Worm (Caenorhabditis elegans) whole organism, early embryonic: ENCODE measurements around the gene dpy-1.

ENCODE experiments used
- B0310.2 ChIP-seq: sonication (generic microtip); optimal IDR thresholded peaks from 2 replicates; lab custom pipeline; 2016; ENCODE audit warnings: mild to moderate bottlenecking, missing genetic modification characterization, missing compliant biosample characterization
- F13C5.2 ChIP-seq: sonication (generic microtip); optimal IDR thresholded peaks from 2 replicates; lab custom pipeline; 2017; ENCODE audit warnings: mild to moderate bottlenecking, missing genetic modification characterization, inconsistent platforms, missing compliant biosample characterization
- aly-1 ChIP-seq: sonication (generic microtip); optimal IDR thresholded peaks from 2 replicates; lab custom pipeline; 2016; ENCODE audit warnings: missing genetic modification characterization, missing compliant biosample characterization
- ama-1 ChIP-seq: fragments of 150-350 bp; optimal IDR thresholded peaks from 2 replicates; lab custom pipeline; 2014
- ceh-13 ChIP-seq: fragments of 200-800 bp; sonication (Bioruptor generic); optimal IDR thresholded peaks from 2 replicates; lab custom pipeline; 2018; ENCODE audit warnings: mild to moderate bottlenecking, missing genetic modification characterization, missing compliant biosample characterization
- ceh-36 ChIP-seq: sonication (generic microtip); optimal IDR thresholded peaks from 2 replicates; lab custom pipeline; 2016; ENCODE audit warnings: missing genetic modification characterization, inconsistent platforms, missing compliant biosample characterization
- flt-1 ChIP-seq: fragments of 200-800 bp; sonication (Bioruptor generic); IDR thresholded peaks from 2 replicates; pipeline ENCODE4 v1.3.6; 2022; ENCODE audit warnings: missing genetic modification characterization, missing compliant biosample characterization
- hmbx-1 ChIP-seq: sonication (generic microtip); optimal IDR thresholded peaks from 2 replicates; lab custom pipeline; 2016; ENCODE audit warnings: mild to moderate bottlenecking, missing genetic modification characterization, missing compliant biosample characterization
- pes-1 ChIP-seq: fragments of 200-800 bp; sonication (Bioruptor generic); IDR thresholded peaks from 2 replicates; pipeline ENCODE4 v1.3.6; 2022; ENCODE audit warnings: missing genetic modification reagents, missing genetic modification characterization, missing compliant biosample characterization
- tbx-37 ChIP-seq: fragments of 200-800 bp; sonication (Bioruptor generic); conservative IDR thresholded peaks from 2 replicates; pipeline ENCODE4 v1.3.6; 2022; ENCODE audit warnings: missing genetic modification reagents, missing genetic modification characterization, missing compliant biosample characterization

- no peak for TF ChIP-seq ceh-13 (GFP tag; lab: Kevin White, UChicago)
- TF ChIP-seq aly-1 = no peak
- no peak for TF ChIP-seq tbx-37 (GFP tag; lab: Robert Waterston, UW)
- no peak for TF ChIP-seq B0310.2 (tag; lab: Kevin White, UChicago)
- no peak for TF ChIP-seq ceh-36 (tag; lab: Kevin White, UChicago)
- no peak for TF ChIP-seq pes-1 (GFP tag; lab: Robert Waterston, UW)
- TF ChIP-seq F13C5.2 (tag; lab: Kevin White, UChicago) = no peak
- no peak for TF ChIP-seq flt-1 (GFP tag; lab: Robert Waterston, UW)
- TF ChIP-seq hmbx-1 (tag; lab: Kevin White, UChicago) = no peak
- TF ChIP-seq ama-1 (lab: Kevin White, UChicago) = no peak
These were observed 2.0 kb upstream of the dpy-1 start for ce11 chrIII:2049825-2050224.
